Fruit fly (Drosophila melanogaster) whole organism: ENCODE results near the gene Ndc1.

Experiments
- CG8478 ChIP-seq: fragments of >200 bp; optimal IDR thresholded peaks from 2 replicates; lab custom pipeline; 2018; ENCODE audit warnings: inconsistent platforms
- Dll ChIP-seq: fragments of >200 bp; optimal IDR thresholded peaks from 2 replicates; lab custom pipeline; 2017
- EcR ChIP-seq, 2 experiments: fragments of >200 bp; optimal IDR thresholded peaks; 2 replicates each; lab custom pipeline; 2017; ENCODE audit warnings: missing biosample characterization in 2 of 2, missing genetic modification characterization in 2 of 2, missing genetic modification reagents in 2 of 2
- pan ChIP-seq: fragments of >200 bp; optimal IDR thresholded peaks from 2 replicates; lab custom pipeline; 2017
- psq ChIP-seq: fragments of >200 bp; optimal IDR thresholded peaks from 2 replicates; lab custom pipeline; 2017
- usp ChIP-seq: fragments of >200 bp; optimal IDR thresholded peaks from 2 replicates; lab custom pipeline; 2017; ENCODE audit warnings: missing biosample characterization, missing genetic modification characterization, mixed read lengths

Ndc1 gene

DNA sequence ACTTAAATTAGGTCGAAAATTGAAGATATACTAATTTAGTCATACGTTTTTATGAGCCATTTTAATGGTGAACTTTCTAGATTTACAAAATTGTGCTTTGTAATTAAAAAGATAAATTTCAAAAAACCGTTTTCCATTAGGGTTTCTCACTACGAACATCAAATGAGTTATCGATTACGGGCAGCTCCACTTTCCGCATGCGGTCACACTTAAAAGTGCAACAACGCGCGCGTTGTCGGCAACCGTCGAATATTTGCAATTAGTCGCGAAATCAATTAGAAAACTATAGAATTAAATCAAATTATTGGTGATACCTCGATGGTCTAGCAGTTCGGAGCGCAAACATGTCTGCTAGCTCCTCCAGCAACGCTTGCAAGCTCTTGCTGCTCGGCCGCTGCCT lies at the start of gene Ndc1:
TSS of gene Ndc1 (plus strand) at position 200 of the 400 bp plus-strand sequence.
- TF ChIP-seq psq = no peak
- TF ChIP-seq EcR (GFP tag; optimal IDR thresholded peaks at IDR 0.05; lab: Kevin White, UChicago) = no peak
- TF ChIP-seq pan = no peak
- no peak for TF ChIP-seq usp (GFP tag; lab: Kevin White, UChicago)
- TF ChIP-seq CG8478 (lab: Kevin White, UChicago) = no peak
- no peak for TF ChIP-seq Dll (lab: Kevin White, UChicago)

dm6 chr3R:23874752-23875151 lies 49.4 kb upstream of the Ndc1 start:
- TF ChIP-seq usp (GFP tag; lab: Kevin White, UChicago) (no peak), EcR (GFP tag; optimal IDR thresholded peaks at IDR 0.05; lab: Kevin White, UChicago) (no peak), CG8478 (lab: Kevin White, UChicago) (no peak), psq (no peak), pan (no peak), Dll (lab: Kevin White, UChicago) (no peak)

DNA sequence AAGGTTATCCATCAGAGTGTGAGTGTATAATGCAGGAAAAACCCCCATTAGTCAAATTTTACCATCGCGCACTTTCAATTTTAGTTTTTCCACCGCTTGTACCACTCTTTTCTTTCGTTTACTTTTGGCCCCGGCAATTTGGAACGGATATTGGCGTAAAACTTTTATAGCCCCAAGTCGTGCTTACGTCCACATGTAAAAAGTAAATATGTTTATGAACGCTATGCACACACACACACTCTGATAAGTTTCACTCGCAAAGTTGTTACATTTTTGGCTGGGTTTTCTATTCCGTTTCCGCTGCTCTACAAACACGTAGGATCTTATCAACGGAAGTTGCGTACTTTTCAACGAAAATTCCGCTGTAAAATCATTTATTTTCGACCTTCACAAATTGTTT lies 47.5 kb upstream of the Ndc1 start:
- TF ChIP-seq psq (no peak), pan (no peak), usp (GFP tag; lab: Kevin White, UChicago) (no peak), Dll (lab: Kevin White, UChicago) (no peak), EcR (GFP tag; optimal IDR thresholded peaks at IDR 0.05; lab: Kevin White, UChicago) (no peak), CG8478 (lab: Kevin White, UChicago) (no peak)

DNA sequence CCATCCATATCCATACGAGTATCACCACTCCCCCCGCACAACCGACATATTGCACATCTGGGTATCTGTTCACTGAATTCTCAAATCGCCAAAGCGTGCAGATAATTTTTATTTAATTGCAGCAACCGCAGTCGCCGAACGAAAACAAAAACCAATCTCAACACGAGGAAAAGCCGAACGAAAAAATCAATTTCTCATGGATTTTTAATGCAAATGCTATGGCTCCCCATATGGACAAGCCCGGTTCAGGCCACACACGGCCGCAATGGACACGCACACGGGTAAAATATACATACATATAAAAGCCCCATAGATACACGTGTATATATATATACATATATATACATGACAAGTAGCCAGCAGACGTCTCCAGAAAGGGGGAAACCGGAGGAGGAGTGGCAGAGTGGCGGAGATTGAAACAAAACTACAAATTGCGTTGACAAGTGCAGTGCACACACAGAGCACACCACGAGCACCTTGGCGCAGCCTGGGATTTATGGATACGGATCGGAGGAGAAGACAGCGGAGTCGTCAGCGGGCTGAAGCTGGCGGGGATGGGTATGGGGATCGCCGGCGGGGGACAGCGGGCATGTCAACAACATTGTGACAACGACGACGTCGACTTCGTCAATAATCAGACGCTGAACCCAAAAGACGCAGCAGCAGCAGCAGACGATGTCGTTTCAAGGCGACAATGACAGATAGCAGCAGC lies 46.4 kb upstream of the Ndc1 start:
- TF ChIP-seq EcR (GFP tag; optimal IDR thresholded peaks at IDR 0.05; lab: Kevin White, UChicago) = peak; percentile 32 to 82
- TF ChIP-seq Dll (lab: Kevin White, UChicago) = no peak

DNA sequence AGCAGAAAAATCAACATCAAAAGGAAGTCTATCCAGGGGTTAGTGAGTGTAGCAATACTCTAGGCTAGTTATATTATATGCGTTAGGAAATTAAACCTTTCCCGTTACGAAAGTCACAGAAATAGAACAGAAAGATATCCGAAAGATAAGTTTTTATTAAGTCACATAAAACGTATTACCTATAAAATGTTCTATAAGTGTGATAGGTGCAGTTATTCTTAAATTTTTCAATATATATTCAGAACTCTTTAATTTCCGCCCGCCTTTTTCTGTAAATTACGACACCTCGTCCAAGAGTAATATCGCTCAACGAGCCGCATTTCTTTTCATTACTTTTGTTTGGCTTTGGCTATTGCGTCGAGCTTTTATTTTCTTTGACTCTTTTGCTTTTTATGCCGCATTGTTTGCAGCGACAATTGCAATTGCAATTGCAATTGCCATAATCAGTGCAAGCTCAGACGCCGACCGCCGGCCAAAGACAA lies 45.8 kb upstream of the Ndc1 start:
- no peak for TF ChIP-seq CG8478 (lab: Kevin White, UChicago)
- TF ChIP-seq pan = no peak
- TF ChIP-seq EcR (GFP tag; optimal IDR thresholded peaks at IDR 0.05; lab: Kevin White, UChicago) = no peak
- no peak for TF ChIP-seq psq
- no peak for TF ChIP-seq Dll (lab: Kevin White, UChicago)

dm6 chr3R:23880280-23880679 lies 43.9 kb upstream of the Ndc1 start:
- TF ChIP-seq pan (no peak), Dll (lab: Kevin White, UChicago) (no peak), usp (GFP tag; lab: Kevin White, UChicago) (no peak), psq (no peak), EcR (GFP tag; optimal IDR thresholded peaks at IDR 0.05; lab: Kevin White, UChicago) (no peak), CG8478 (lab: Kevin White, UChicago) (no peak)

DNA sequence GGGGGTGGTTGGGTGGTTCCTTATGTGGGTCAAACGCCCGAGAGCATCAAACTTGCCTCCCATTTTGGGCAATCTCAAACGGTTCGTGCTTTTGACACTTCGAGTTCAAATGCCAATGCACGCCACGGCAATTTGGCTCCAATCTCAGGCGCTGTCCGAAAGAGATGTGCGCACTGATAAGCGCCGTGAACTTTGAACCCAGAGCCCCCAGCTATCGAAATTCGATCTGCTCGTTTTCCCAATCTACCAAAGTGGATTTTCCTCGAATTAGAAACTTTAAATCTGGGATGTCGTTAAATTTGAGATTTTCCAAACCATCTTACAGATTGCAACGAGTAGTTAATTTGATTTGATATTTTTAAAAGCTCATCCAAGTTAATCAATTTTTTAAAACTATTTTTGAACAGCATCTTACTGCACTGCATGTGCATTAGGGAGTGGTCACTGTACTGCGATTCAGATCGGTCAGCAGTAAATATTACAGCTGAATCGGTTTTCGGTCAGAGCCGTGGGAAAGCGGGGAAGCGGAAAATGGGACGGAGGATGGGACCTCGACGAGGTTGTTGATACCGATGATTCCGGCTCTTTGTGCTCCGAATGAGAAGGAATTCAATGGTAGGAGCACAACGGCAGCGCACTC lies 40.0 kb upstream of the Ndc1 start:
- TF ChIP-seq psq (no peak), EcR (GFP tag; optimal IDR thresholded peaks at IDR 0.05; lab: Kevin White, UChicago) (no peak), CG8478 (lab: Kevin White, UChicago) (no peak), pan (no peak), Dll (lab: Kevin White, UChicago) (no peak)

DNA sequence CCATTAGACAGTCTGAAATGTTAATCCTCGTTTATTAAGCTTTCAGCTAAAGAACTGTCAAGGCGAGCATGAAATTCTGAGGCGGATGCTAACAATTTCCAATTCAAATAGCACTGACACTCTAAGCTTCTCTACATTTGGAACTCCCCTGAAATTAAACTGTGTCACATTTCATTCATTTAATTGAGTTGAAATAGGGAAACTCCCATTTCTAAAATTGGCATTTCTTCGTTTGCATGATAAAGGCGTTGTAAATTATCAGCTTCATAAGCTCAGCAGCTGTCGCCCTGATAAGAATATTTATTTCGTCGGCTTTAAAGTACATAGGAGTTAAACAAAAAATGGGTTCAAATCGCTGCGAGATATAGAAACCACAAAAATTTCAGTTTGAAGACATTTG lies 39.0 kb upstream of the Ndc1 start:
- no peak for TF ChIP-seq CG8478 (lab: Kevin White, UChicago)
- no peak for TF ChIP-seq Dll (lab: Kevin White, UChicago)
- no peak for TF ChIP-seq EcR (GFP tag; optimal IDR thresholded peaks at IDR 0.05; lab: Kevin White, UChicago)
- TF ChIP-seq pan = no peak
- no peak for TF ChIP-seq psq
- TF ChIP-seq usp (GFP tag; lab: Kevin White, UChicago) = no peak

DNA sequence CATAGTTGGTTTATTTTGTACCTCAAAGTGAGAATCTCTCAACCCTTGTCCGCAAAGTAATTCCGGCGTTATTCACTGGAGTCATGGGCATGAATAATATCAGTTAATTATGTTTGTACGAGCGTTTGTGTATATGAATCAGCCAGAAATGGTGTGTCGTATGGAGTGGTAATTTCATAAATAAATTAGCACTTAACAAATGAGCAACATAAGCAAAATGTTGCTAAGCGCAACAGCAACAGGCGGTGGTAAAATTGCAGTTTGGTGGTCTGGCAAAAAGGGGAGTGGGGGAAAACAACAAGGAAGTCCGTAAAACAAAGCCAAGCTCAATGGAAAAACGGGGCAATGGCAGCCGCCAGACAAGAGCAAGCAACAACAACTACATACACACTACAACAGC lies 38.5 kb upstream of the Ndc1 start:
- TF ChIP-seq CG8478 (lab: Kevin White, UChicago) (no peak), Dll (lab: Kevin White, UChicago) (no peak)

DNA sequence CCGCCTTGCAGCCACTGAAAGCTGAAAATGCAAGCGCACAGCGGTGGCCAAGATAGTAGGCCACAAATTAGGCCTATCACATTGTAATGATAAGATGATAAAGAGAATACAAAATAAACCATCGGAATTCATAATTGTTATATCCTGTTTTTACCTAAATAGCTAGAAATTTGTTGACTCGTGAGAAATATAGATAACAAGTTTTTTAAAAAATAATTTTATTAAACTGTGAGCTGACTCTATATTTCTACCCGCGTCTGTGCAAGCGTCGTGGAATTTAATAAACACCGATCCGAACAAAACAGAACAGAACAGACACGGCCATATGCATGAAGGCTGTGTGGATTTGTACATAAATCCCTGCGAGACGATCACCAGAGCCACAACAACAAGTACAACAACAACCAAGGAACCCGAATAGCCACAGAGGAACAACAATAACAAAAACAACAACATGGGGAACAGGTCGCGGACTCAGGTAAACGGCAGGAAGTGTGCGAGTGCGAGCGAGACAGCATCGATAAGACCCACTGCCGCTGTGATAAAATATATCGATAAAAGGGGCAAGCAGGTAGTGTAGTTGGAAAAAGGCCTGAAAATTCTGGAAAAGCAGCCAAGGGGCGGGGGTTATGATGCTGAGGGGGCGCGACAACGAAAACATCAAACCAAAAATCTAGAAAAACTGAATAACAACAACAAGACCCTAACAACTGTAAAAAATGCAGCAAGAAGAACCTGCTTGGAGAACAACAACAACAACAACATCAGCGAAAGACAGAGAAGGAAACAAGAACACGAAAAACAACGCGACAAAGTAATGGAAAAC lies 37.7 kb upstream of the Ndc1 start:
- TF ChIP-seq psq = no peak
- TF ChIP-seq EcR (GFP tag; optimal IDR thresholded peaks at IDR 0.05; lab: Kevin White, UChicago) = no peak
- TF ChIP-seq CG8478 (lab: Kevin White, UChicago) = no peak
- no peak for TF ChIP-seq Dll (lab: Kevin White, UChicago)
- TF ChIP-seq usp (GFP tag; lab: Kevin White, UChicago) = no peak
- no peak for TF ChIP-seq pan

- TF ChIP-seq Dll (lab: Kevin White, UChicago) = no peak
- TF ChIP-seq usp (GFP tag; lab: Kevin White, UChicago) = no peak
- TF ChIP-seq CG8478 (lab: Kevin White, UChicago) = no peak
- no peak for TF ChIP-seq EcR (GFP tag; optimal IDR thresholded peaks at IDR 0.05; lab: Kevin White, UChicago)
- no peak for TF ChIP-seq pan
- TF ChIP-seq psq = no peak
Measured at dm6 chr3R:23887096-23887421, 37.1 kb upstream of the Ndc1 start.

- no peak for TF ChIP-seq EcR (GFP tag; optimal IDR thresholded peaks at IDR 0.05; lab: Kevin White, UChicago)
- TF ChIP-seq CG8478 (lab: Kevin White, UChicago) = no peak
- TF ChIP-seq pan = no peak
- TF ChIP-seq Dll (lab: Kevin White, UChicago) = no peak
- TF ChIP-seq usp (GFP tag; lab: Kevin White, UChicago) = no peak
- no peak for TF ChIP-seq psq
Measured at dm6 chr3R:23887572-23887971, 36.6 kb upstream of the Ndc1 start.
